Fruit fly (Drosophila melanogaster): ENCODE measurements around the gene heca.

Gene heca

DNA sequence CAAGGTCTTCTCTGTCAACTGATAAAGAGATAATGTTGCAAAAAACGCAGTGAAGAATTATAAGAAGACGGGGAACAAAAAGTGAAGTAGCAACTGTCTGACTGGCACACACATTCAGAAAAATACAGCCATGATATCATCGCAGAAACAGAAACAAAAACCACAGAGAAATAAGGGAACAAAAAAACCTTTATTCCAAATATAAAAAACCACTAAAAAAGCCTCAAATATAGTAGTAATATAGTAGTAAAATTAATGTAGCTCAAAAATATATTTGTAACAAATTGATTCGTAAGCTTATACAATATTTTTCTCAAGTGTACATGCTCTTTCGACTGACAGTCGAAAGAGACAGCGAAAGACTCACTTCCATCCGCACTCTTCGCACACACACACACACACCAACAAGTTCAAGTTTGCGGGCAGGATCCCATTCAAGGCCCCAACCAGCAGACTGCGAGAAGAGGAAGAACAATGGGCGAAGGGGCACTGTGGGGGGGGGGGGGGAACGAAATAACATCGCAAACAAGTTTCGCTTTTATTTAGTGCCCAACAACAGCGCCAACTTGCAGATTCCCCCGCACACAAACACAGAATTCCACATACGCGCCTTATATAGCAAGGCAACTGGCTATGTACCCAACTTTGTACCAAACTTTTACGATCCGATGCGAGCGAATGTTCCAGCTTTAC lies 19.3 kb upstream of the heca start (continued):
- TF ChIP-seq cyc (GFP tag; optimal IDR thresholded peaks at IDR 0.05): peak; percentile 80
- peak; percentile 80 for TF ChIP-seq achi (GFP tag; optimal IDR thresholded peaks at IDR 0.05)
- TF ChIP-seq Hr4 (GFP tag; optimal IDR thresholded peaks at IDR 0.05): peak; percentile 68
- peak; percentile 86 for TF ChIP-seq lz (GFP tag; optimal IDR thresholded peaks at IDR 0.05)
- peak; percentile 84 for TF ChIP-seq CG6163 (GFP tag; IDR thresholded peaks at IDR 0.05)
- TF ChIP-seq eg (GFP tag; IDR thresholded peaks at IDR 0.05): peak; percentile 44; the same call in 1 of the 3 replicates
- no peak for TF ChIP-seq CG11294 (GFP tag; IDR thresholded peaks at IDR 0.05)
- no peak for TF ChIP-seq fkh (GFP tag; optimal IDR thresholded peaks at IDR 0.05)
- TF ChIP-seq CG6792 (GFP tag; optimal IDR thresholded peaks at IDR 0.05): peak; percentile 88
- TF ChIP-seq CG11762 (GFP tag; optimal IDR thresholded peaks at IDR 0.05; ENCODE audit: insufficient read depth): peak; percentile 59
- peak; percentile 91 for TF ChIP-seq esn (GFP tag; optimal IDR thresholded peaks at IDR 0.05)
- peak; percentile 20 for TF ChIP-seq Eip93F (GFP tag; optimal IDR thresholded peaks at IDR 0.05)
- TF ChIP-seq Eip78C (GFP tag): peak; percentile 98
- peak; percentile 13 for TF ChIP-seq Lpt (GFP tag; optimal IDR thresholded peaks at IDR 0.05)
- TF ChIP-seq acj6 (GFP tag; optimal IDR thresholded peaks at IDR 0.05): peak; percentile 84
- peak; percentile 61 for TF ChIP-seq fd85E (GFP tag; optimal IDR thresholded peaks at IDR 0.05)
- peak; percentile 97 for TF ChIP-seq Blimp-1 (GFP tag; optimal IDR thresholded peaks at IDR 0.05)
- TF ChIP-seq dac (GFP tag; optimal IDR thresholded peaks at IDR 0.05): no peak
- TF ChIP-seq CG6808 (GFP tag; optimal IDR thresholded peaks at IDR 0.05): peak; percentile 79
- TF ChIP-seq CG10631 (GFP tag; optimal IDR thresholded peaks at IDR 0.05): peak; percentile 94
- TF ChIP-seq CG34406 (GFP tag; optimal IDR thresholded peaks at IDR 0.05): peak; percentile 82

DNA sequence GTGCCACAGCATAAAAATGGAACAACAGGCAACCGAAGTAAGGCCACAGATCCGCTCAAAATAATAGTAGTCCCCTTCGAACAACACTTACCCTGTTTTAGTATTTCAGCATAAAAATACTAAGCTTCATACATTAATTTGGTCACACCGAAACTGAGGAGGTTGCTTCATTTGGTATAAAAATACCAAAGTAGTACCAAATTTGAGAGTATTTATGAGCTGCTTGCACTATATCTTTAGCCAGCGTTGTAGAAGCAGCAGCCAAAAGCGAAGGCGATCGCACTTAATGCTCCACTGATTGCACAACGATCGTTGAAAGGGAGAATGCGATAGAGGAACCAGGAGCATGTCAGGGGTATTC lies 18.8 kb upstream of the heca start:
- peak; percentile 90 for TF ChIP-seq Met (GFP tag; optimal IDR thresholded peaks at IDR 0.05)
- peak; percentile 93 for TF ChIP-seq CG10631 (GFP tag; optimal IDR thresholded peaks at IDR 0.05)
- TF ChIP-seq CG16779 (tag; optimal IDR thresholded peaks at IDR 0.05): peak; percentile 88
- TF ChIP-seq CG6792 (GFP tag; optimal IDR thresholded peaks at IDR 0.05): peak; percentile 94
- TF ChIP-seq dsx (GFP tag; optimal IDR thresholded peaks at IDR 0.05; ENCODE audit: poor library complexity, severe bottlenecking): peak; percentile 89
- peak; percentile 96 for TF ChIP-seq Ets96B (tag; optimal IDR thresholded peaks at IDR 0.05)
- TF ChIP-seq CG34406 (GFP tag; optimal IDR thresholded peaks at IDR 0.05): peak; percentile 88
- TF ChIP-seq CG11902 (GFP tag; optimal IDR thresholded peaks at IDR 0.05): peak; percentile 89
- peak; percentile 91 for TF ChIP-seq achi (GFP tag; optimal IDR thresholded peaks at IDR 0.05)
- peak; percentile 100 for TF ChIP-seq Eip78C (GFP tag)
- TF ChIP-seq net (GFP tag; optimal IDR thresholded peaks at IDR 0.05): peak; percentile 86
- TF ChIP-seq CG8119 (GFP tag; IDR thresholded peaks at IDR 0.05): peak; percentile 86
- peak; percentile 94 for TF ChIP-seq CG8632 (GFP tag; optimal IDR thresholded peaks at IDR 0.05)
- peak; percentile 94 for TF ChIP-seq CG10669 (GFP tag; optimal IDR thresholded peaks at IDR 0.05)
- TF ChIP-seq svp (GFP tag): peak; percentile 98
- TF ChIP-seq CG31627 (GFP tag; optimal IDR thresholded peaks at IDR 0.05): peak; percentile 91
- TF ChIP-seq pdm3 (GFP tag; optimal IDR thresholded peaks at IDR 0.05): peak; percentile 93
- peak; percentile 84 for TF ChIP-seq CG32006 (GFP tag; optimal IDR thresholded peaks at IDR 0.05)
- peak; percentile 52 for TF ChIP-seq Lpt (GFP tag; optimal IDR thresholded peaks at IDR 0.05)
- peak; percentile 82 for TF ChIP-seq fd85E (GFP tag; optimal IDR thresholded peaks at IDR 0.05)
- TF ChIP-seq Gug (GFP tag; IDR thresholded peaks at IDR 0.05): peak; percentile 70
- TF ChIP-seq CG7368 (GFP tag; optimal IDR thresholded peaks at IDR 0.05): peak; percentile 87
- peak; percentile 85 for TF ChIP-seq Hr4 (GFP tag; optimal IDR thresholded peaks at IDR 0.05)
- peak; percentile 88 for TF ChIP-seq CG6808 (GFP tag; optimal IDR thresholded peaks at IDR 0.05)
- TF ChIP-seq topi (GFP tag; optimal IDR thresholded peaks at IDR 0.05): peak; percentile 94
- TF ChIP-seq Hr39 (GFP tag; optimal IDR thresholded peaks at IDR 0.05): peak; percentile 91
- TF ChIP-seq Hr38 (GFP tag; optimal IDR thresholded peaks at IDR 0.05): no peak
- peak; percentile 88 for TF ChIP-seq Smox (GFP tag; optimal IDR thresholded peaks at IDR 0.05)
- peak; percentile 85 for TF ChIP-seq CG15336 (GFP tag; IDR thresholded peaks at IDR 0.05)
- TF ChIP-seq dac (GFP tag; optimal IDR thresholded peaks at IDR 0.05): peak; percentile 47
- peak; percentile 86 for TF ChIP-seq Eip93F (GFP tag; optimal IDR thresholded peaks at IDR 0.05)
- TF ChIP-seq esn (GFP tag; optimal IDR thresholded peaks at IDR 0.05): peak; percentile 92
- TF ChIP-seq eg (GFP tag; IDR thresholded peaks at IDR 0.05): peak; percentile 76
- TF ChIP-seq Ets21C (GFP tag; optimal IDR thresholded peaks at IDR 0.05): peak; percentile 88
- TF ChIP-seq CG6854 (GFP tag; optimal IDR thresholded peaks at IDR 0.05): peak; percentile 74
- peak; percentile 48 for TF ChIP-seq CG6276 (GFP tag; optimal IDR thresholded peaks at IDR 0.05)
- TF ChIP-seq CG6163 (GFP tag; IDR thresholded peaks at IDR 0.05): peak; percentile 90
- peak; percentile 94 for TF ChIP-seq Eip75B (GFP tag; optimal IDR thresholded peaks at IDR 0.05)
- peak; percentile 83 for TF ChIP-seq Sox15 (GFP tag; optimal IDR thresholded peaks at IDR 0.05)
- TF ChIP-seq OdsH (GFP tag; optimal IDR thresholded peaks at IDR 0.05): peak; percentile 89
- TF ChIP-seq CG3919 (GFP tag; optimal IDR thresholded peaks at IDR 0.05): peak; percentile 93

Measured in whole organism, prepupa.